Worm (Caenorhabditis elegans): ENCODE results near the gene zen-4.

- TF ChIP-seq nhr-76 (tag; optimal IDR thresholded peaks at IDR 0.05) (no peak), elt-2 (tag; optimal IDR thresholded peaks at IDR 0.05) (peak; percentile 76), lin-13 (GFP tag; optimal IDR thresholded peaks at IDR 0.05) (no peak), mdl-1 (tag; optimal IDR thresholded peaks at IDR 0.05) (no peak), nhr-28 (tag; optimal IDR thresholded peaks at IDR 0.05) (no peak), fkh-10 (GFP tag; optimal IDR thresholded peaks at IDR 0.05) (no peak), sox-4 (tag; optimal IDR thresholded peaks at IDR 0.05) (no peak), nhr-77 (tag; optimal IDR thresholded peaks at IDR 0.05) (no peak), snpc-4 (tag; optimal IDR thresholded peaks at IDR 0.05) (no peak), mef-2 (tag; optimal IDR thresholded peaks at IDR 0.05) (no peak)
Observed at ce11 chrIV:6086479-6086878, 31.5 kb upstream of the zen-4 start.

Measured in whole organism, L1 larva.